Worm (Caenorhabditis elegans): ENCODE results near the gene cutl-21.

Gene cutl-21

ce11 chrX:1026722-1027121, 22.6 kb downstream of the cutl-21 start:
- TF ChIP-seq nhr-23 (tag; optimal IDR thresholded peaks at IDR 0.05) (peak; percentile 21), nhr-25 (tag; optimal IDR thresholded peaks at IDR 0.05) (peak; percentile 72), ztf-4 (tag; optimal IDR thresholded peaks at IDR 0.05) (no peak), nhr-43 (tag; optimal IDR thresholded peaks at IDR 0.05; ENCODE audit: poor library complexity, severe bottlenecking) (peak; percentile 57)

ce11 chrX:1027370-1027769, 23.2 kb downstream of the cutl-21 start:
- no peak for TF ChIP-seq ceh-9 (tag; optimal IDR thresholded peaks at IDR 0.05)
- TF ChIP-seq ztf-11 (tag; optimal IDR thresholded peaks at IDR 0.05): no peak
- no peak for TF ChIP-seq elt-1 (tag; optimal IDR thresholded peaks at IDR 0.05)
- no peak for TF ChIP-seq snpc-4 (tag; optimal IDR thresholded peaks at IDR 0.05)
- no peak for TF ChIP-seq zag-1 (tag; optimal IDR thresholded peaks at IDR 0.05)
- no peak for TF ChIP-seq ama-1 (optimal IDR thresholded peaks at IDR 0.05)
- no peak for TF ChIP-seq nfya-1 (tag; optimal IDR thresholded peaks at IDR 0.05; ENCODE audit: insufficient read depth)
- no peak for TF ChIP-seq nhr-28 (tag; optimal IDR thresholded peaks at IDR 0.05)
- TF ChIP-seq nhr-67 (tag; optimal IDR thresholded peaks at IDR 0.05): no peak
- no peak for TF ChIP-seq daf-12 (tag; optimal IDR thresholded peaks at IDR 0.05)
- TF ChIP-seq nhr-237 (tag; optimal IDR thresholded peaks at IDR 0.05): no peak
- TF ChIP-seq ceh-16 (tag; optimal IDR thresholded peaks at IDR 0.05): no peak
- TF ChIP-seq ceh-82 (tag; optimal IDR thresholded peaks at IDR 0.05): no peak
- no peak for TF ChIP-seq elt-2 (tag; optimal IDR thresholded peaks at IDR 0.05)
- TF ChIP-seq fkh-10 (GFP tag; optimal IDR thresholded peaks at IDR 0.05): no peak
- no peak for TF ChIP-seq mml-1 (tag; optimal IDR thresholded peaks at IDR 0.05)
- no peak for TF ChIP-seq egl-5 (tag; optimal IDR thresholded peaks at IDR 0.05)
- TF ChIP-seq pqm-1 (tag; optimal IDR thresholded peaks at IDR 0.05): no peak
- TF ChIP-seq pha-4 (tag; optimal IDR thresholded peaks at IDR 0.05): no peak
- TF ChIP-seq eor-1 (tag; optimal IDR thresholded peaks at IDR 0.05): no peak

ce11 chrX:1030867-1031266, 26.7 kb downstream of the cutl-21 start:
- TF ChIP-seq zag-1 (tag; optimal IDR thresholded peaks at IDR 0.05): no peak

DNA sequence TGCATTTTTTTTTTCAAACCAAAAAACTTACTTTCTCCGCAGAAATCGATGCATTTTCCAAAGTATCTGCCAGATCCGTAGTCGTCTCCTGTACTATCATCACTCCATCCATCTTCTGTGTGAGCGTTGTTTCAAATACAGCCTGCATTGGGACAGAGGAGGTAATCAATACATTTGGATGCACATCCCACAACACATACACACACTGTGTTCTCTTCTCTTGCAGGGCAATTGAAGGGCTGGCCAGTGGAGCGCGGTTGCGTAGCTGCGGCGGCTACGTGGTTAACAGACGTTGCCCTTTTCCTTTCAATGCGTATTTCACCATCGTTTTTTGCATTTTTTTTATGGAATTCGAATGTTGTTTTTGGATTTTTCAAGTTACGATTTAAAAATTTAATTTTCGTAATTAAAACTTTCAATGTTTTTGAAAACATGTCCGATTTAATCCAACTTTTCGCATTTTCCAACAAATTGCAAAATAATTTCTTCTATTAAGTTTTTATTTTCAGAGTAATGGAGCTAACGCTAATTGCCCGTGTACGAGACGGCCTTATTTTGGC, 31.0 kb downstream of the cutl-21 start, which contains the start of the genes stau-1 and sec-22:
Gene stau-1 (minus strand): TSS at position 248 of the 560 bp plus-strand sequence.
Gene sec-22 (plus strand): TSS at position 510 of the 560 bp plus-strand sequence.
- TF ChIP-seq egl-5 (tag; optimal IDR thresholded peaks at IDR 0.05): no peak
- peak; percentile 64 for TF ChIP-seq hmg-11 (tag; optimal IDR thresholded peaks at IDR 0.05)
- TF ChIP-seq nhr-237 (tag; optimal IDR thresholded peaks at IDR 0.05): no peak
- TF ChIP-seq ceh-28 (tag; optimal IDR thresholded peaks at IDR 0.05): peak; percentile 53
- TF ChIP-seq skn-1 (tag; optimal IDR thresholded peaks at IDR 0.05): no peak
- TF ChIP-seq nhr-23 (tag; optimal IDR thresholded peaks at IDR 0.05): no peak
- peak; percentile 60 for TF ChIP-seq lin-39 (tag; optimal IDR thresholded peaks at IDR 0.05)
- no peak for TF ChIP-seq ztf-11 (tag; optimal IDR thresholded peaks at IDR 0.05)
- no peak for TF ChIP-seq sea-2 (GFP tag; optimal IDR thresholded peaks at IDR 0.05)
- peak; percentile 66 for TF ChIP-seq nfya-1 (tag; optimal IDR thresholded peaks at IDR 0.05; ENCODE audit: insufficient read depth)
- TF ChIP-seq R02D3.7 (tag; optimal IDR thresholded peaks at IDR 0.05): no peak
- no peak for TF ChIP-seq nhr-11 (tag; optimal IDR thresholded peaks at IDR 0.05)
- TF ChIP-seq elt-2 (tag; optimal IDR thresholded peaks at IDR 0.05): peak; percentile 20
- no peak for TF ChIP-seq daf-12 (tag; optimal IDR thresholded peaks at IDR 0.05)
- TF ChIP-seq ceh-9 (tag; optimal IDR thresholded peaks at IDR 0.05): no peak
- no peak for TF ChIP-seq jun-1 (tag; optimal IDR thresholded peaks at IDR 0.05)
- no peak for TF ChIP-seq lsy-12 (tag; optimal IDR thresholded peaks at IDR 0.05)
- no peak for TF ChIP-seq unc-39 (tag; optimal IDR thresholded peaks at IDR 0.05)
- no peak for TF ChIP-seq pqm-1 (tag; optimal IDR thresholded peaks at IDR 0.05)
- no peak for TF ChIP-seq mml-1 (tag; optimal IDR thresholded peaks at IDR 0.05)
- peak; percentile 51 for TF ChIP-seq snpc-4 (tag; optimal IDR thresholded peaks at IDR 0.05)
- TF ChIP-seq lin-15B (tag; optimal IDR thresholded peaks at IDR 0.05): peak; percentile 58
- TF ChIP-seq ceh-16 (tag; optimal IDR thresholded peaks at IDR 0.05): no peak
- TF ChIP-seq aly-2 (tag; optimal IDR thresholded peaks at IDR 0.05): no peak
- TF ChIP-seq nhr-43 (tag; optimal IDR thresholded peaks at IDR 0.05; ENCODE audit: poor library complexity, severe bottlenecking): no peak
- TF ChIP-seq pha-4 (tag; optimal IDR thresholded peaks at IDR 0.05): peak; percentile 50
- no peak for TF ChIP-seq unc-62 (GFP tag; optimal IDR thresholded peaks at IDR 0.05)
